Worm (Caenorhabditis elegans) whole organism, L3 larva: ENCODE data around the gene elt-4.

Experiments
- ama-1 ChIP-seq: fragments of 150-350 bp; optimal IDR thresholded peaks from 2 replicates; lab custom pipeline; 2018
- pqm-1 ChIP-seq: fragments of 150-350 bp; optimal IDR thresholded peaks from 2 replicates; lab custom pipeline; 2017; ENCODE audit warnings: missing biosample characterization, missing genetic modification characterization, inconsistent platforms

DNA sequence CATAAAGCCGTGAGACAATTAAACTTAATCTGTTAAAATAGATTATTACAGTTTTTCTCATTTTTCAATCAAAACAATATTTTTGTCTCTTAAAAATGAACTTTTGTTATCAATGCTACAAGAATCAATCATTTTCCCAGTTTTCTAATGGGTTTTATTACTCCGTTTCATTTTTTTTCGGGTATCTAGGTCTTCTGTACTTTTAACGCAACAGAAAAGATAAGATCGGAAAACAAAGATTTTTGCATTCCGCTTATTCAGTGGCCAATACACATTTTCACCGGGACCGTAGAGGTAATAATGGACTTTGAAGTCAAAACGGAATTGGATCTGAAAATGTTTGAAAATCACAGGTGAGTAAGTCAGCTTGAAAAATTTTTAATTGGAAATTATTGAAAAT, 13.4 kb downstream of the elt-4 start, which contains the start of gene C33D3.4:
- TF ChIP-seq ama-1 (lab: Kevin White, UChicago) (no peak), pqm-1 (tag; lab: Kevin White, UChicago) (no peak)
